Fruit fly (Drosophila melanogaster): ENCODE data around the gene Ulp1.

Ulp1 gene

DNA sequence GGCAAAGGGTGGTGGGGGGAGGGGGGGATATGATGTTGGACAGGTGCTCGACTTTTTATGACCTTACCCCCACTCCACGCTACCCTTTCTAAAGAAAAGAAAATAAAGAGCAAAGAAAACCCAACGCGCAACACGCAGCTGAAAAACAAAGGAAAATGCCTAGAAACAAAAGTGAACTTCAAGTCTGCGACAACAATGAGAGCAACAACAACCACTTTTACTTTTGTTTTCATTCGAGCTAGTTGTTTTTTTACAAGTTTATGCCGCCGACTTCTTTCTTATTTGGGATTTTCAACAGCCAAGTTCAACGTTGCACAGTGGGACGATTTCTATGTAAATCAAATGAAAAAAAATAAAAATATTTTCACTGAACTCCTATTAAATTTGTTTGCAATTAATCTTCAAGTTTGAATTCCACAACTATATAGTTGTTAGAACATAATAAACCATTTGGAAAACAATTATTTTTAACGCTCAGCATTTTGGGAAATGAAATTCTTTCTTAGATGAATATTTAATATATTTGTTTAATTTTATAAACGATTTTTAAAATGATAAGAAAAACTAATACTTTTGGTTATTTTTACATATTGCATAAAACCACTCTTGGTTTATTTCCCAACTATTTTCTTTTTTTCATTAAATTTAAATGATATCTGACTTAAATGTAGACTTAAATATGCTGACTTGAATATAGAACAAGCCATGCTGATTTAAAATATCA is 16.8 kb upstream of the Ulp1 start (continued):
- TF ChIP-seq CG8281 (tag; optimal IDR thresholded peaks at IDR 0.05), result no peak
- peak; percentile 56 for TF ChIP-seq CG4424 (GFP tag; optimal IDR thresholded peaks at IDR 0.05)
- TF ChIP-seq Sry-δ (GFP tag; optimal IDR thresholded peaks at IDR 0.05), result no peak
- no peak for TF ChIP-seq CG14441 (GFP tag; IDR thresholded peaks at IDR 0.05)
- TF ChIP-seq CG12104 (GFP tag; optimal IDR thresholded peaks at IDR 0.05), result peak; percentile 41
- TF ChIP-seq HLHmδ (GFP tag; optimal IDR thresholded peaks at IDR 0.05), result no peak
- no peak for TF ChIP-seq sob (GFP tag; IDR thresholded peaks at IDR 0.05)
- no peak for TF ChIP-seq CG2889 (GFP tag; IDR thresholded peaks at IDR 0.05)
- TF ChIP-seq E2f1 (GFP tag; IDR thresholded peaks at IDR 0.05), result no peak
- no peak for TF ChIP-seq vfl (GFP tag; optimal IDR thresholded peaks at IDR 0.05)
- TF ChIP-seq CG10209 (GFP tag; optimal IDR thresholded peaks at IDR 0.05), result peak; percentile 34
- TF ChIP-seq Kr (GFP tag; optimal IDR thresholded peaks at IDR 0.05), result no peak
- TF ChIP-seq gce (GFP tag; IDR thresholded peaks at IDR 0.05), result no peak
- TF ChIP-seq schlank (tag; optimal IDR thresholded peaks at IDR 0.05), result no peak
- no peak for TF ChIP-seq CG11560 (tag; IDR thresholded peaks at IDR 0.05)
- TF ChIP-seq Sox102F (GFP tag; optimal IDR thresholded peaks at IDR 0.05), result peak; percentile 64
- peak; percentile 43 for TF ChIP-seq CG14710 (tag; optimal IDR thresholded peaks at IDR 0.05)
- TF ChIP-seq CG12236 (GFP tag; optimal IDR thresholded peaks at IDR 0.05), result no peak
- TF ChIP-seq B-H2 (GFP tag; optimal IDR thresholded peaks at IDR 0.05), result no peak
- no peak for TF ChIP-seq kay (GFP tag; optimal IDR thresholded peaks at IDR 0.05)
- TF ChIP-seq B-H1 (GFP tag; IDR thresholded peaks at IDR 0.05), result no peak
- TF ChIP-seq CG11085 (GFP tag; IDR thresholded peaks at IDR 0.05), result no peak
- TF ChIP-seq CG3995 (GFP tag; optimal IDR thresholded peaks at IDR 0.05), result no peak
- no peak for TF ChIP-seq TFAM (GFP tag; optimal IDR thresholded peaks at IDR 0.05)
- no peak for TF ChIP-seq CG6813 (GFP tag; optimal IDR thresholded peaks at IDR 0.05)
- no peak for TF ChIP-seq CG7357 (GFP tag; IDR thresholded peaks at IDR 0.05)
- no peak for TF ChIP-seq CG14965 (GFP tag; optimal IDR thresholded peaks at IDR 0.05; ENCODE audit: borderline replicate concordance)
- no peak for TF ChIP-seq Trl (optimal IDR thresholded peaks at IDR 0.05)
- TF ChIP-seq Trl (GFP tag; optimal IDR thresholded peaks at IDR 0.05), result no peak
- TF ChIP-seq CG17361 (GFP tag; IDR thresholded peaks at IDR 0.05), result peak; percentile 89
- TF ChIP-seq CG11695 (GFP tag; IDR thresholded peaks at IDR 0.05), result no peak
- no peak for TF ChIP-seq CG4617 (GFP tag; optimal IDR thresholded peaks at IDR 0.05; ENCODE audit: borderline replicate concordance)
- no peak for TF ChIP-seq fu2 (GFP tag; optimal IDR thresholded peaks at IDR 0.05)
- no peak for TF ChIP-seq Xbp1 (GFP tag; optimal IDR thresholded peaks at IDR 0.05)
- TF ChIP-seq ac (GFP tag; optimal IDR thresholded peaks at IDR 0.05), result no peak
- peak; percentile 39 for TF ChIP-seq CG3281 (GFP tag; optimal IDR thresholded peaks at IDR 0.05)
- TF ChIP-seq Hmr (GFP tag; optimal IDR thresholded peaks at IDR 0.05), result peak; percentile 28
- no peak for TF ChIP-seq CG11456 (GFP tag; IDR thresholded peaks at IDR 0.05)
- TF ChIP-seq Dll (GFP tag; IDR thresholded peaks at IDR 0.05; ENCODE audit: partially characterized antibody), result no peak
- TF ChIP-seq CG2202 (tag; optimal IDR thresholded peaks at IDR 0.05), result no peak
- peak; percentile 52 for TF ChIP-seq dmrt11E (tag; optimal IDR thresholded peaks at IDR 0.05)
- no peak for TF ChIP-seq kah (GFP tag; optimal IDR thresholded peaks at IDR 0.05)
- TF ChIP-seq Tbp (GFP tag; optimal IDR thresholded peaks at IDR 0.05), result no peak
- no peak for TF ChIP-seq CG2129 (GFP tag; IDR thresholded peaks at IDR 0.05; ENCODE audit: partially characterized antibody)
- TF ChIP-seq onecut (GFP tag; IDR thresholded peaks at IDR 0.05), result no peak
- no peak for TF ChIP-seq usp (GFP tag; optimal IDR thresholded peaks at IDR 0.05)
- no peak for TF ChIP-seq Fer1 (GFP tag; optimal IDR thresholded peaks at IDR 0.05)
- TF ChIP-seq sens (GFP tag), result peak; percentile 46
- no peak for TF ChIP-seq CG12769 (tag; optimal IDR thresholded peaks at IDR 0.05)
- no peak for TF ChIP-seq tio (GFP tag; optimal IDR thresholded peaks at IDR 0.05)
- no peak for TF ChIP-seq salm (tag; optimal IDR thresholded peaks at IDR 0.05)

All from whole organism, embryonic.